Worm (Caenorhabditis elegans) whole organism, midembryonic: ENCODE data around the gene lmd-5.

Source experiments
- T22C8.4 ChIP-seq: fragments of 200-800 bp; sonication (Bioruptor generic); IDR thresholded peaks from 2 replicates; pipeline ENCODE4 v1.3.6; 2022; ENCODE audit warnings: missing genetic modification characterization, missing compliant biosample characterization
- cog-1 ChIP-seq: sonication (generic microtip); optimal IDR thresholded peaks from 2 replicates; lab custom pipeline; 2016; ENCODE audit warnings: missing genetic modification characterization, missing compliant biosample characterization
- flt-1 ChIP-seq: fragments of 200-800 bp; sonication (Bioruptor generic); IDR thresholded peaks from 2 replicates; pipeline ENCODE4 v1.3.6; 2022; ENCODE audit warnings: missing genetic modification characterization, missing compliant biosample characterization
- klf-2 ChIP-seq: fragments of 200-800 bp; sonication (Bioruptor generic); conservative IDR thresholded peaks from 2 replicates; pipeline ENCODE4 v1.3.6; 2022; ENCODE audit warnings: missing genetic modification reagents, missing genetic modification characterization, missing compliant biosample characterization
- ref-1 ChIP-seq: fragments of 200-800 bp; sonication (Bioruptor generic); conservative IDR thresholded peaks from 2 replicates; pipeline ENCODE4 v1.3.6; 2022; ENCODE audit warnings: missing genetic modification reagents, missing genetic modification characterization, missing compliant biosample characterization

ce11 chrV:7132248-7132647, 8.8 kb downstream of the lmd-5 start, which contains the start of gene sre-10:
- TF ChIP-seq cog-1 (no peak), flt-1 (no peak), ref-1 (no peak), T22C8.4 (GFP tag; lab: Robert Waterston, UW) (no peak), klf-2 (GFP tag; lab: Robert Waterston, UW) (no peak)
